Worm (Caenorhabditis elegans) whole organism, early embryonic: ENCODE results near the gene E02H1.5.

Experiments
- aly-1 ChIP-seq: sonication (generic microtip); optimal IDR thresholded peaks from 2 replicates; lab custom pipeline; 2016; ENCODE audit warnings: missing genetic modification characterization, missing compliant biosample characterization
- ama-1 ChIP-seq: fragments of 150-350 bp; optimal IDR thresholded peaks from 2 replicates; lab custom pipeline; 2014
- ceh-13 ChIP-seq: fragments of 200-800 bp; sonication (Bioruptor generic); optimal IDR thresholded peaks from 2 replicates; lab custom pipeline; 2018; ENCODE audit warnings: mild to moderate bottlenecking, missing genetic modification characterization, missing compliant biosample characterization
- ceh-36 ChIP-seq: sonication (generic microtip); optimal IDR thresholded peaks from 2 replicates; lab custom pipeline; 2016; ENCODE audit warnings: missing genetic modification characterization, inconsistent platforms, missing compliant biosample characterization
- ets-7 ChIP-seq: sonication (generic microtip); optimal IDR thresholded peaks from 2 replicates; lab custom pipeline; 2016; ENCODE audit warnings: missing genotype, missing genetic modification characterization, missing compliant biosample characterization
- flt-1 ChIP-seq: fragments of 200-800 bp; sonication (Bioruptor generic); IDR thresholded peaks from 2 replicates; pipeline ENCODE4 v1.3.6; 2022; ENCODE audit warnings: missing genetic modification characterization, missing compliant biosample characterization
- hmbx-1 ChIP-seq: sonication (generic microtip); optimal IDR thresholded peaks from 2 replicates; lab custom pipeline; 2016; ENCODE audit warnings: mild to moderate bottlenecking, missing genetic modification characterization, missing compliant biosample characterization
- hmg-4 ChIP-seq: fragments of 200-800 bp; sonication (Bioruptor generic); optimal IDR thresholded peaks from 2 replicates; lab custom pipeline; 2018; ENCODE audit warnings: mild to moderate bottlenecking, missing genetic modification characterization, missing compliant biosample characterization
- hnd-1 ChIP-seq: sonication (generic microtip); optimal IDR thresholded peaks from 2 replicates; lab custom pipeline; 2016; ENCODE audit warnings: missing genetic modification characterization, missing compliant biosample characterization

DNA sequence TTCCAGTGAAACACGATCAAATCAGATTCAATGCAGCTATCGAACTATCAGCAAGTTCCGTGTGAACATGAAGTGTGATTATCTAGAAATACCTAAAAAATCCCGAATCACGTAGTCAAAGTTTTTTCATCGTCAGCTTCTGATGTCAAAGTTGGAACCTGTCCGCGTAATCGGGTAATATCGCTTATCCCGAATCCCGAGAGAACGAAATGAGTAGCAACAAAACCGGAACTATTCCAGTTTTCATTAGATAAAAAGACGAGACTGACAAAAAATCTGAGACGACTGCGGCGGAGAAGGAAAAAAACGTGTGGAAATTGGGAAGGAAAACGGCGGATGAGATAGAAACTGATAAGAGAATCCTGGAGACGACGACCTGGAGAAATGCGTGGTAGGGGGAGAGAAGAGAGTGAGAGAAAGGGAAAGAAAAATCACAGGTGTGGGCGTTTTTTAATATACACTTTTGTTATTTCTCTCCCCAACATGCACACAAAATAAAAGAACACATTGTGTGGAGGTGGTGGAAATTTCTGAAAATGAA lies 25.0 kb downstream of the E02H1.5 start:
- TF ChIP-seq hmbx-1 (tag; lab: Kevin White, UChicago) (no peak), aly-1 (no peak), flt-1 (GFP tag; lab: Robert Waterston, UW) (no peak), ceh-36 (tag; lab: Kevin White, UChicago) (no peak), ama-1 (no peak), hnd-1 (tag; lab: Kevin White, UChicago) (no peak), hmg-4 (peak; percentile 11), ets-7 (tag; lab: Kevin White, UChicago) (no peak), ceh-13 (GFP tag; lab: Kevin White, UChicago) (no peak)
